Worm (Caenorhabditis elegans) whole organism, L1 larva: ENCODE data around the gene srw-29.

ENCODE experiments used
- C04F5.9 ChIP-seq: sonication (generic microtip); optimal IDR thresholded peaks from 2 replicates; lab custom pipeline; 2016; ENCODE audit warnings: missing genetic modification characterization, missing compliant biosample characterization
- Y116A8C.19 ChIP-seq: sonication (generic microtip); optimal IDR thresholded peaks from 2 replicates; lab custom pipeline; 2016; ENCODE audit warnings: missing compliant biosample characterization, missing genetic modification characterization, borderline replicate concordance
- aly-2 ChIP-seq: fragments of 150-350 bp; optimal IDR thresholded peaks from 2 replicates; lab custom pipeline; 2014; ENCODE audit warnings: missing biosample characterization, missing genetic modification characterization
- ama-1 ChIP-seq: fragments of 150-350 bp; optimal IDR thresholded peaks from 2 replicates; lab custom pipeline; 2014
- ceh-82 ChIP-seq, 3 experiments: fragments of 150-350 bp in 1 of 3; sonication (generic microtip) in 2 of 3; optimal IDR thresholded peaks; 2 replicates each; lab custom pipeline; 2014 to 2017; ENCODE audit warnings: missing biosample characterization in 3 of 3, missing genetic modification characterization in 3 of 3
- hlh-17 ChIP-seq: fragments of 200-800 bp; sonication (Bioruptor generic); optimal IDR thresholded peaks from 2 replicates; lab custom pipeline; 2018; ENCODE audit warnings: missing genetic modification characterization, mild to moderate bottlenecking, missing compliant biosample characterization, moderate library complexity, borderline replicate concordance
- lin-39 ChIP-seq: fragments of 150-350 bp; optimal IDR thresholded peaks from 2 replicates; lab custom pipeline; 2014; ENCODE audit warnings: missing biosample characterization, missing genetic modification reagents, missing genetic modification characterization
- tbx-2 ChIP-seq: sonication (generic microtip); optimal IDR thresholded peaks from 2 replicates; lab custom pipeline; 2016; ENCODE audit warnings: missing genetic modification characterization, missing compliant biosample characterization
- unc-62 ChIP-seq: fragments of 150-350 bp; optimal IDR thresholded peaks from 2 replicates; lab custom pipeline; 2014; ENCODE audit warnings: missing biosample characterization, missing genetic modification reagents, missing genetic modification characterization
- zip-4 ChIP-seq: fragments of 200-800 bp; sonication (Bioruptor generic); optimal IDR thresholded peaks from 2 replicates; lab custom pipeline; 2018; ENCODE audit warnings: mild to moderate bottlenecking, missing genetic modification characterization, moderate library complexity, missing compliant biosample characterization

ce11 chrV:16376430-16376948 is 47.8 kb downstream of the srw-29 start:
- TF ChIP-seq zip-4 (GFP tag; lab: Kevin White, UChicago): no peak
- no peak for TF ChIP-seq aly-2
- no peak for TF ChIP-seq unc-62 (GFP tag; lab: Kevin White, UChicago)
- no peak for TF ChIP-seq lin-39 (tag; lab: Kevin White, UChicago)
- TF ChIP-seq hlh-17 (GFP tag; lab: Kevin White, UChicago): no peak
- no peak for TF ChIP-seq ceh-82 (tag; optimal IDR thresholded peaks at IDR 0.05; lab: Kevin White, UChicago)
- no peak for TF ChIP-seq tbx-2 (tag; lab: Kevin White, UChicago)
- no peak for TF ChIP-seq ama-1
- TF ChIP-seq C04F5.9: no peak
- TF ChIP-seq Y116A8C.19 (tag; lab: Kevin White, UChicago): no peak
